Fruit fly (Drosophila melanogaster): ENCODE data around the gene eIF4EHP.

DNA sequence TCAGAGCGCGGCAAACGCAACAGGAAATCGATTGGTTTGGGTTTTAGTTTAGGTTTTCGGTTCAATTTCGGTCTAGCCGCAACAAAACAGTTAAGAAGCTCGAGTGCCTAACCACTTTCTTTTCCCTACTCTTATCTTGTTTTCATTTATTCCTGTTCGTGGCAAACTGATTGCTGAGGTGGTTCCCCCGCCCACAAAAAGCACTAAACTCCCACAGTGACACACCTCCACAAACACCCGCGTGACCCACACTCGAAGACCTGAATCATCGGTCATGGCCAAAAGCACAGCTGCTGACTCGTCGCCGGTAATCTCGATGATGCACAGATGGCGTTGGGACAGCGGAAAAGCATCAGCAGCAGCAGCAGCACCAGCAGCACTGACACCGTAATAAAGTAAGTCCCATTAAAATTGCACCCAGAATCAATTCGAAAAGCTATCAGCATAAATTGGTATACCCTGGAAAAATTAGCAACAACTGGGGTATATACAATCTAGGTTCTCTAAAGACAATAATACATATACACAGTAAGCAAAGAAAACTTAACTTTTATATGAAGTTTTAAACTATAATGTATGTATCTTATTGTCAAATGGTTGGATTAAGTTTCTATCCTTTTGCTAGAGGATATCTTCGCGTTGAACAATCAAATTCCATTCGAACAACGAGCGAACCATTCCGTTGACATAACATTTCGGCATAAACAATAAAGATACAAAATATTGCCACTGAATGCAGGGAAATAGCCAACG lies 82.9 kb downstream of the eIF4EHP start:
- TF ChIP-seq CG8478 (optimal IDR thresholded peaks at IDR 0.05) (no peak), CTCF (optimal IDR thresholded peaks at IDR 0.05) (no peak)

Data from S2 (cell line).